Worm (Caenorhabditis elegans): ENCODE data around the gene T25B9.6.

ce11 chrIV:10777600-10777999, 19.7 kb downstream of the T25B9.6 start:
- TF ChIP-seq scrt-1 (GFP tag; IDR thresholded peaks at IDR 0.05): no peak
- TF ChIP-seq ama-1 (optimal IDR thresholded peaks at IDR 0.05): no peak
- no peak for TF ChIP-seq sea-1 (GFP tag; conservative IDR thresholded peaks at IDR 0.05)
- no peak for TF ChIP-seq B0310.2 (tag; optimal IDR thresholded peaks at IDR 0.05)
- TF ChIP-seq aly-1 (tag; optimal IDR thresholded peaks at IDR 0.05): no peak
- no peak for TF ChIP-seq tbx-11 (GFP tag; IDR thresholded peaks at IDR 0.05)
- TF ChIP-seq tra-4 (tag; optimal IDR thresholded peaks at IDR 0.05): no peak
- TF ChIP-seq hnd-1 (tag; optimal IDR thresholded peaks at IDR 0.05): no peak
- TF ChIP-seq F13C5.2 (tag; optimal IDR thresholded peaks at IDR 0.05): no peak
- no peak for TF ChIP-seq ceh-13 (GFP tag; optimal IDR thresholded peaks at IDR 0.05)
- no peak for TF ChIP-seq ets-7 (tag; optimal IDR thresholded peaks at IDR 0.05)
